Worm (Caenorhabditis elegans): ENCODE data around the gene glb-3.

glb-3 gene

DNA sequence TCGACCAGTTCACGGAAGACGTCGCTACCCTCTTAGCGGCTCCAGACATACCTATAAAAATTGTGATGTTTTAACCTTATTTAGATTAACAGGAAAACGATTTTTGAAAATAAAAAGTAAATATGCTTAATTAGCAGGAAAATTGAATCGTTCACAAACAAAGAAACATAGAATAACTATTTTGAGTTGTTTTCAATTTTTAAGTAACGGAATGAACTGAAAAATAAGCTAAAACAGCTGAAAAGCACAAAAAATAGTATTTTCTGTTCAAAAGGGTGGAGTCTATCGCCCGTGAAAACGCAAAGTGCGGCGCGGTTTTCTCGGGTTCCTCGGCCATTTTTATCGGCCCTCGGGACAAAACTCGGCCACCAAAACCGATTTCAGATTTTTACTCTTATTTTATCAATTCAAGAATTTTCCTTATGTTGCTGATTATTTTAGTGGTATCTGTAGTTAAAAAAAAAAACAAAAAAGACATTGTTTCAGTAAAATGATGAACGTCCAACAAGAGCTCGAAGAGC is 10.5 kb upstream of the glb-3 start, which contains the start of the genes atp-5 and lmtr-3:
atp-5 (minus strand) TSS at position 51 of the 521 bp plus-strand sequence.
lmtr-3 (plus strand) TSS at position 370 of the 521 bp plus-strand sequence.
- TF ChIP-seq tbx-37 (GFP tag; conservative IDR thresholded peaks at IDR 0.05) (peak; percentile 76; the same call in 1 of the 2 replicates), hmbx-1 (tag; optimal IDR thresholded peaks at IDR 0.05) (no peak), F13C5.2 (tag; optimal IDR thresholded peaks at IDR 0.05) (peak; percentile 36), tbx-11 (GFP tag; IDR thresholded peaks at IDR 0.05) (0 out of 2 replicates have a peak, but pooled peaks have one; percentile 36), hnd-1 (tag; optimal IDR thresholded peaks at IDR 0.05) (no peak), hmg-4 (GFP tag; optimal IDR thresholded peaks at IDR 0.05) (peak; percentile 38)

DNA sequence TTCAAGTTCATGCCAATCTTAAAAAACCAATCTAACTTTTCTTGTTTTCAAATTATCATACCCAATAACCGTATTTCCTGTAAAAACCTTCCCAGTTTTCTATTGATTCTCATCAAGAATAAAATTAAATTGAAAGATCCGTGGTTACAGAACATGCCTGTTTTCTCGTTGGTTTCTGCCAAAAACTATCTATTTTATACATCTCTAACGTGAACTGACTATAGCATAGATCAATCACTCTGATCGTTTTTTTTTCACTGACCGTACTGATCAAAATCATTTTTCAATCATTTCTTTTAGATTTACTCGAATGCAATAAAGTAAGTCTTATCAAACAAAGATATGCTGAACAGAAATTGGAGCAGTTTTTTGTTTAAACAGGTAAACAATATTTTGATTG is 9.5 kb upstream of the glb-3 start, which contains the start of gene C06H2.2:
C06H2.2 (plus strand) TSS at position 301 of the 400 bp plus-strand sequence.
- no peak for TF ChIP-seq pes-1 (GFP tag; IDR thresholded peaks at IDR 0.05)
- TF ChIP-seq B0310.2 (tag; optimal IDR thresholded peaks at IDR 0.05) = no peak
- TF ChIP-seq hmbx-1 (tag; optimal IDR thresholded peaks at IDR 0.05) = no peak
- TF ChIP-seq tra-4 (tag; optimal IDR thresholded peaks at IDR 0.05) = no peak
- no peak for TF ChIP-seq flt-1 (GFP tag; IDR thresholded peaks at IDR 0.05)
- TF ChIP-seq hnd-1 (tag; optimal IDR thresholded peaks at IDR 0.05) = no peak
- TF ChIP-seq ama-1 (optimal IDR thresholded peaks at IDR 0.05) = no peak
- TF ChIP-seq scrt-1 (GFP tag; IDR thresholded peaks at IDR 0.05) = no peak
- TF ChIP-seq ceh-13 (GFP tag; optimal IDR thresholded peaks at IDR 0.05) = no peak

DNA sequence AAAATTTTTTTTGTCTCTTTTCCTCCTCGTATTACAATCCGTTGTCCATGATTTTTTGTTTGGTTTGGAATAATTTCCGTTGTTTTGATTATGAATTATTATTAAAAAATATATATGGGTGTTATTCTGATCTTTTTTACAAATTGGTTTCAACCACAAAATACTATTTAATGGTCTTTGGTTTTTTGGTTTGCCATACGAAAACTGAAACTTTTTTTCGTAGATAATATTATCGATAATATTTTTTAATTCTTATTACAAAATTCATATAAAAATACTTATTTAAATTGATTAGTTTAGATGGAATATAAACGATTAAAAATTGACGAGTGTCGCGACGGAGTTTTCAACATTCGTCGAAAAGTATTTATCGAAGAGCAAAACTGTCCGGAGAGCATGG is 7.2 kb upstream of the glb-3 start, which contains the start of gene jmjd-5:
jmjd-5 (plus strand) TSS at position 301 of the 400 bp plus-strand sequence.
- no peak for TF ChIP-seq tbx-11 (GFP tag; IDR thresholded peaks at IDR 0.05)
- TF ChIP-seq hnd-1 (tag; optimal IDR thresholded peaks at IDR 0.05) = no peak
- TF ChIP-seq pes-1 (GFP tag; IDR thresholded peaks at IDR 0.05) = no peak
- no peak for TF ChIP-seq ceh-36 (tag; optimal IDR thresholded peaks at IDR 0.05)
- TF ChIP-seq ama-1 (optimal IDR thresholded peaks at IDR 0.05) = no peak
- TF ChIP-seq ceh-13 (GFP tag; optimal IDR thresholded peaks at IDR 0.05) = no peak

DNA sequence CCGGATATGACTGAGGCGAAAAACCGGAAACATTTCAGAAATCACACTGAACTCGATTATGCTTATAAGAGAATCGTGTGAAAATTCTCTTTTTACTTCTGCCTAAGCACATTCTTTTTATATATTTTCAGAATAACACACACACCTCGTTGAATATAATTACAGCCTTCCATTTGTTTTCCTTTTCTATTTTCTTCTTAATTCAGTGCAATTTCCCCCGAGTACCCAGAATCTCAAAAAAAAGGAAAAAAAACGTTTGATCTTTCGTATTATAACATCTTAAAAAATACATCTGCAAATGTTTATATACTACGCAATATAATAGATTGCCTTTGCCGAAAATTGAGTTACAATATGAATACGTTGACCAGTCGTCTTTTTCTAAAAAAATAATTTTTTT is 2.6 kb upstream of the glb-3 start:
- TF ChIP-seq scrt-1 (GFP tag; IDR thresholded peaks at IDR 0.05) (no peak), tbx-11 (GFP tag; IDR thresholded peaks at IDR 0.05) (no peak), ets-7 (tag; optimal IDR thresholded peaks at IDR 0.05) (no peak), ceh-36 (tag; optimal IDR thresholded peaks at IDR 0.05) (no peak), flt-1 (GFP tag; IDR thresholded peaks at IDR 0.05) (no peak)

DNA sequence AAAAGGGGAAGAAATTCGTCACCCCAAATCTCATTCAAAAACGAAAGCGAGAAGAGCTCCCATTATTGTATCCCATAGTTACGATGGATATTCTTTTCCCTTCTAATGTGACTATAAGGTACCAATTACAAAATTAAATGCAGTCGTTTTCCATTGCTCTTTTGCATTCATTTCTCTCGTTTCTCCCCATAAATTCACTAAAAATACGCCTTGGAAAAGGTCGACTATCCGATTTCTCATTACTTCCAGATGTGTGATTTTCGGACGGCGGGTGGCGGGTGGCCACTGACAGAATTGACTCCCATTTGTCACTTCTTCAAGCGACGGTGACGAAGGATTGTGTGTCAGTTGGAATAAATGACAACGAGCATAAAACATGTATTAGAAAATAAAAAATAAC is 880 bp upstream of the glb-3 start:
- no peak for TF ChIP-seq pes-1 (GFP tag; IDR thresholded peaks at IDR 0.05)
- TF ChIP-seq ceh-13 (GFP tag; optimal IDR thresholded peaks at IDR 0.05) = no peak

DNA sequence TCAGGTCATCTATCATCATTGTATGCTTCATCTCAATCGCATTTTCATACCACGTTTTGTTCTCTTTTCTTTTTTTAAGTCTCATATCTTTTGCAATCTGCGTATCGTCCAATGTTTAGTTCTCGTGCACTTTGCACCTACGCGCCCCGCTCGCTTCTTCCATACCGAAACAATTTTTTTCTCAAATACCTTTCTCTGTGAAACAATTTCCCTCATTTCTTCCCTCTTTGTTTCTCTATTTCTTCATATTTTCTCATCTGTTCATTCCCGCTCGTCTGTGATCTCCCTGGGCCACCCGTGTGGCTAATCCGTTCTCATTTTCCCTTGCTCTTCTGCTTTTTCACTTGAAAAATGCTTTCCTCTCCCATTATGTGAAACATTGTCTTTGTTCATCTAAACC is 5.9 kb downstream of the glb-3 start:
- TF ChIP-seq F13C5.2 (tag; optimal IDR thresholded peaks at IDR 0.05) (no peak), ceh-13 (GFP tag; optimal IDR thresholded peaks at IDR 0.05) (no peak), pes-1 (GFP tag; IDR thresholded peaks at IDR 0.05) (no peak), scrt-1 (GFP tag; IDR thresholded peaks at IDR 0.05) (no peak), B0310.2 (tag; optimal IDR thresholded peaks at IDR 0.05) (no peak), flt-1 (GFP tag; IDR thresholded peaks at IDR 0.05) (no peak), sea-1 (GFP tag; conservative IDR thresholded peaks at IDR 0.05) (no peak), hmg-4 (GFP tag; optimal IDR thresholded peaks at IDR 0.05) (no peak), ama-1 (optimal IDR thresholded peaks at IDR 0.05) (no peak), tra-4 (tag; optimal IDR thresholded peaks at IDR 0.05) (no peak), tbx-11 (GFP tag; IDR thresholded peaks at IDR 0.05) (no peak), tbx-37 (GFP tag; conservative IDR thresholded peaks at IDR 0.05) (no peak), aly-1 (tag; optimal IDR thresholded peaks at IDR 0.05) (no peak), ets-7 (tag; optimal IDR thresholded peaks at IDR 0.05) (no peak), hnd-1 (tag; optimal IDR thresholded peaks at IDR 0.05) (no peak)

DNA sequence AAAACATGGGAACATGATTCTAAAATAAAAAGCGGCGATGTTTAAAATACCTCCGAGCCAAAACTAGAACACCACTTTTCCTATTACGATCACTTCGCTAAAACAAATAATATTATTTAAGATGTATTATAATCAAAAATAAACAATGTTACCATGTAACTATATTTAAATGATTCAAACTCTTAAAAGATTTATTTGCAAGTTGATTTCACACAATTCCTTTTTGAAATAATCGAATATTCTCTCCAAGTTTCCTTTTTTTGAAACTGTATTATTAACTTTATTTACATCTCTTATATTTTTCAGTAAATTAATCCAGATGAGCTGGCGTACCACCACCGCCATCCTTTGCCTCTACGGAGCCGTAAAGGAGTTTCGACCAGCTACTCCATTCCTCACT is 6.8 kb downstream of the glb-3 start, which contains the start of gene folt-1:
folt-1 (plus strand) TSS at position 301 of the 400 bp plus-strand sequence.
- TF ChIP-seq ama-1 (optimal IDR thresholded peaks at IDR 0.05) (no peak), flt-1 (GFP tag; IDR thresholded peaks at IDR 0.05) (no peak), hmbx-1 (tag; optimal IDR thresholded peaks at IDR 0.05) (no peak), scrt-1 (GFP tag; IDR thresholded peaks at IDR 0.05) (no peak)

DNA sequence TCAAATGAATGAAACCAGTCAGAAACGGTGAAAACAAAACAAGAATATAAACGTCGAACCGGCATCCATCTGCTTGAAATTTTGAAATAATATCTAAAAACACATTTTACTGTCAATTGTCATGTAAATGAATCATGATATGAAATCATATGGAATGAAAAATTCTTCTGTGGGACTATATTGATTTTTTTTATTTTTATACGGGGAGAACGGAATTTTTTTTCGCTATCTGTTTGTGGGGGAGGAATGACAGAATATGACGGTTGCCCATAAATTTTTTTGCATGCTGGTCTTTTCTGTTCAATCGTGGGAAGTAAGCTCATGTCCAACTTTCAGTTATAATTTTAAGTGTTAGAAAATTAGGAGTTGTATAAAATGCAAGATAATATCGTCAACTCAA is 10.3 kb downstream of the glb-3 start, which contains the start of gene C06H2.7:
C06H2.7 (minus strand) TSS at position 101 of the 400 bp plus-strand sequence.
- TF ChIP-seq tra-4 (tag; optimal IDR thresholded peaks at IDR 0.05) = no peak
- no peak for TF ChIP-seq ceh-36 (tag; optimal IDR thresholded peaks at IDR 0.05)
- TF ChIP-seq F13C5.2 (tag; optimal IDR thresholded peaks at IDR 0.05) = no peak
- no peak for TF ChIP-seq scrt-1 (GFP tag; IDR thresholded peaks at IDR 0.05)

DNA sequence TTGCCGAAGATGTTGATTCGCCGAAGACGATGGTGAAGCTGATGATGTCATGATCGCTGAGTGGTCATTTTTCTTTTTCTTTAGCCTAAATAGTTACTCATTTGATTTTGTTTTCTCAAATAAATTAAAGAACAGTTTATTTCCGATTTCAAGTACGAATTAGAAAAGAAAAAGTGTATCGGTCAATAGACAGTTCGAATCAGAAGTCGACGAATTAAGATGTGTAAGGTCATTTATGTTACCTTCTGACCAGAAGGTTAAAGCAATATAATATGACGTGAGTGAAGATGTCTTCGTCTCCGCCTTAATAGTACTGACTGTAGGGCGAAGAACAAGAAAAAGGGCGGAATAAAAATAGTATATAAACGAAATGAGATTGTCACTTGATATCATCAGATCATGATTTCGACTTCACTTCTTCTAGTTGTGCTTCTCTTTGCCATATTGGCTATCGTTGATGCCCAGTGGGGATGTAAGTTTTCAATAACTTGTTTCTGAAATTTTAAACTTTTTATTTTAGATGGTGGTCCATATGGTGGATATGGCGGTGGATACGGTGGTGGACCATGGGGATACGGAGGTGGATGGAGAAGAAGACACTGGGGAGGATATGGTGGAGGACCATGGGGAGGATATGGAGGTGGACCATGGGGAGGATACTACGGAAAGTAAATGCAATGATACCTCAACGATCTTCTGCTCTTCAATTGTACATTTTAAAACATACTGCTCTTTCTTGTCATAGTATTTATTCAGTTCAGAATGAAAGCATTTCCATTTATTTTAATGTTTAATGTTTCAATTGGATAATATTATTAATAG is 12.8 kb downstream of the glb-3 start, which contains the start of the genes T19C4.24 and nlp-33:
T19C4.24 (minus strand) TSS at position 51 of the 822 bp plus-strand sequence.
nlp-33 (plus strand) TSS at position 389 of the 822 bp plus-strand sequence.
- TF ChIP-seq scrt-1 (GFP tag; IDR thresholded peaks at IDR 0.05) (no peak), tbx-37 (GFP tag; conservative IDR thresholded peaks at IDR 0.05) (no peak), ama-1 (optimal IDR thresholded peaks at IDR 0.05) (no peak), ets-7 (tag; optimal IDR thresholded peaks at IDR 0.05) (no peak), ceh-13 (GFP tag; optimal IDR thresholded peaks at IDR 0.05) (no peak), tbx-11 (GFP tag; IDR thresholded peaks at IDR 0.05) (no peak), hmbx-1 (tag; optimal IDR thresholded peaks at IDR 0.05) (no peak), sea-1 (GFP tag; conservative IDR thresholded peaks at IDR 0.05) (no peak), ceh-36 (tag; optimal IDR thresholded peaks at IDR 0.05) (no peak), tra-4 (tag; optimal IDR thresholded peaks at IDR 0.05) (no peak), aly-1 (tag; optimal IDR thresholded peaks at IDR 0.05) (no peak), pes-1 (GFP tag; IDR thresholded peaks at IDR 0.05) (no peak), F13C5.2 (tag; optimal IDR thresholded peaks at IDR 0.05) (no peak), flt-1 (GFP tag; IDR thresholded peaks at IDR 0.05) (no peak), hnd-1 (tag; optimal IDR thresholded peaks at IDR 0.05) (no peak), hmg-4 (GFP tag; optimal IDR thresholded peaks at IDR 0.05) (no peak)
